Fruit fly (Drosophila melanogaster): Measurements from ENCODE around the gene Cpr35B.

The Cpr35B gene

DNA sequence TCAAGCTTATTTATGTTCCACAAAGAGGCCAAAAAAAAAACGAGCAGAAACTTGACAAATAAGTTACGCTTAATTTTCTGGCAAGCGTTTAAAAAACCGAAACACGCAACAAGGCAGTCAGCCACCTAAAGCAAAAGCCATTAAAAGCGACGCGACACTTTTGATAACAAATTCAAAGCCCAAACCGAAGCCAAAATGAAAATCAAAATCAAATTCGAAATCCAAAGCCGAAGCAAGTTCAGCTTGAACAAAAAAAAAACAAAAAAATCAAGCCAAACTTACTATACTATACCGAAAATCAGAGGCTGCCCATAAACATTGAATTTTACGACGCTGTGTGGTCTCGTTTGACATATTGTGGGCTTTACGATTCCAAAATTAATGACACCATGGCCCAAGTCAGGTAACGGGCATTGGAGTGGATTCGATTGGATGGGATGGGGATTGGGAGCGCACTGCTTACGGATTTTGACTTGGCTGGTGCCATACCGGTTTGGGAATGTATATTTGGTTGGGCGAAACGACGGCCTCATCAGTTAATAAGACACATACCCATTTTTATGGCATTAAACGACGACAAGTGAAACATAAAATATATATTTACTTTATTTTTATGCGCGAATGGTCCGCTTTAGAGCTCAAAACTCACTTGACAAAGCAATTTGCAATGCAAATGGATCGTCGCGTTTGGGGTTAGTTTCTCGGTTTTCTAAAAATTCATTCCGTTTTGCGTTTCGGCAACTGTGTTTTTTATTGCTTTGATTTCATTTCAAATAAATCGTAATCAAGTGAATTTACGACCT, 2.8 kb downstream of the Cpr35B start:
- TF ChIP-seq h (optimal IDR thresholded peaks at IDR 0.05) = no peak
- TF ChIP-seq Myc (optimal IDR thresholded peaks at IDR 0.05) = no peak
- no peak for TF ChIP-seq Sin3A (optimal IDR thresholded peaks at IDR 0.05)
- no peak for TF ChIP-seq psq (optimal IDR thresholded peaks at IDR 0.05)
- TF ChIP-seq insv (optimal IDR thresholded peaks at IDR 0.05) = no peak
- no peak for TF ChIP-seq ttk (optimal IDR thresholded peaks at IDR 0.05)

DNA sequence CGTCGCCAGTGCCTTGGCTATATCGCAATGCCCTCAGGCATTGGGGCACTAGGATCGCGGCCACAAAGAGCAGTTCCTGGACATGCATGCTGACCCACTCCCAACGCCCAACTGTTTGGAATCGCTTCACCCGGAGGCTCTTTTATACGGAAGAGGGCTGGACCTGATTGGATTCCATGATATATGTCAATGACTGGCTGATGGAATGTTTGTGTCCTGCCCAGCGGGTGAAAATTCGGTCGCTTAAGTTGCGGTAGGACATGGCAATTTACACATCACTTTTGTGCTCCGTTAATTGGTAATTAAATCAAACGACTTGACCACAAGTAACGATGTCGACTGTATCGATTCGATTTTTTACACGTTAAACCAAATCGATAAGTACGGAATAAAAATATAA, 7.8 kb downstream of the Cpr35B start, which contains the start of gene Pburs:
Pburs (minus strand) TSS at position 101 of the 400 bp plus-strand sequence.
- TF ChIP-seq insv (optimal IDR thresholded peaks at IDR 0.05) (no peak), h (optimal IDR thresholded peaks at IDR 0.05) (no peak), ttk (optimal IDR thresholded peaks at IDR 0.05) (no peak), Sin3A (optimal IDR thresholded peaks at IDR 0.05) (no peak), psq (optimal IDR thresholded peaks at IDR 0.05) (no peak), Myc (optimal IDR thresholded peaks at IDR 0.05) (no peak)

DNA sequence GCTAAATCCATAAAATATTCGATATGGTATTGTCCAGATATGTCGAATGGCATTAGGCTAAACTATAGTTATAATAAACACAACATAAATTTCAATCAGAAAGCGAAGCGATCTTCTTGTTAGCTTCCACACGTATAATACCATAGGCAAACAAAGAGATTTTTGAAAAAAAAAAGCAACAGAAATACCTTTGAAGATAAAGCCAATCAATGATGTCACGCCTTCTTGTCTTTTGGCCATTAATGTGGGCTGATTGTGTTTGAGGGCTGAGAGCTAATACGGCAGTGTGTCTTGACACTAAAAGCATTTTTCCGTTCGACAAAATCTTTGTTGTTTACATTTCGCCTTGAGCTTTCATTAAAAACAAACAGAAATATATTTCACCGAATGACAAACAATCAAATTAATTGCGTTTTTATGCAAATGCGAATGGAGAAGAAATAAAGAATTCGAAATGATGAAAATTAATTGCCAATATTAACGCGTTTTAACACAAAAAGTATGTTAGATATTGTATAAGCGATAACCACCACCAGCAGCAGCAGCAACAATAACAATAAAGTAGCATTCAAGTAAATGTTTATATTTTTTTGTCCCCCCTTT, 10.6 kb downstream of the Cpr35B start:
- no peak for TF ChIP-seq Myc (optimal IDR thresholded peaks at IDR 0.05)
- no peak for TF ChIP-seq h (optimal IDR thresholded peaks at IDR 0.05)
- no peak for TF ChIP-seq insv (optimal IDR thresholded peaks at IDR 0.05)
- no peak for TF ChIP-seq psq (optimal IDR thresholded peaks at IDR 0.05)
- no peak for TF ChIP-seq Sin3A (optimal IDR thresholded peaks at IDR 0.05)
- TF ChIP-seq ttk (optimal IDR thresholded peaks at IDR 0.05) = no peak

DNA sequence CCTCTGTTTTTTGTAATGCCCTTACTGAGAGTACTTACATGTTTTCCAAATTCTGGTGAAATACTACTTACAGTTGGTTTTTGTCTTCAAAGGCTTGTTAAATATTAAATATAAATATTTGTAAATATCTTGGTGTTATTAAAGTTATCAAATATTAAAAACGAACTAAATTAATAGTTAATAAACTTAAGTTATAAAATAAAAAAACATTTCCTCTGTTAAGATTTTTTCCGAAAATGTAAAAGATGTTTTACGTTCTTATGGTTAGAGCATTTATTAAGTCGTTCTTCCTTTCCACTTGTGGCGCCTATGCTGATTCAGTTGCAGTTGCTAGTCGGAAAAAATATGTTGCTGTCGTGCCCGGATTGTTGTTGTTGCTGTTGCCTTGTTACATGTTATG, 11.6 kb downstream of the Cpr35B start:
- no peak for TF ChIP-seq psq (optimal IDR thresholded peaks at IDR 0.05)

DNA sequence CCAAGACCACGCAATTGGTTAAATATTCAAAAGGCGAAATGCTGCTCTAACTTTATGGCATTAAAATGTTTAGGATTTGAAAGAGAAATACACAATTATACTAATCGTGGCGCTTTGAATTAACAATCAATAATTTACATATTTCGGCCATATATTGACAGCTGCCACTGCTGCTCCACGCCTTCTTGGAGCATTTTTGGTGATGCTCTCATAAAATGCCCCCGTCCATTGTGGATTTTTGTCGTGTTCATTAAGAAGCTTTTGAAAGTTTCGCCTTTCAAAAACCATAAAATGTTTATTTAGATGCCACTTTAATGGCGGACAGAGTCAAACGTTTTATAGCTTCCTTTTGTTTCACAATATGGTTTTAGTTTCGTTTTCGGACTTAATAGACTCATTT, 13.9 kb downstream of the Cpr35B start:
- TF ChIP-seq Sin3A (optimal IDR thresholded peaks at IDR 0.05) (no peak), insv (optimal IDR thresholded peaks at IDR 0.05) (no peak), ttk (optimal IDR thresholded peaks at IDR 0.05) (no peak), h (optimal IDR thresholded peaks at IDR 0.05) (no peak), Myc (optimal IDR thresholded peaks at IDR 0.05) (no peak), psq (optimal IDR thresholded peaks at IDR 0.05) (no peak)

DNA sequence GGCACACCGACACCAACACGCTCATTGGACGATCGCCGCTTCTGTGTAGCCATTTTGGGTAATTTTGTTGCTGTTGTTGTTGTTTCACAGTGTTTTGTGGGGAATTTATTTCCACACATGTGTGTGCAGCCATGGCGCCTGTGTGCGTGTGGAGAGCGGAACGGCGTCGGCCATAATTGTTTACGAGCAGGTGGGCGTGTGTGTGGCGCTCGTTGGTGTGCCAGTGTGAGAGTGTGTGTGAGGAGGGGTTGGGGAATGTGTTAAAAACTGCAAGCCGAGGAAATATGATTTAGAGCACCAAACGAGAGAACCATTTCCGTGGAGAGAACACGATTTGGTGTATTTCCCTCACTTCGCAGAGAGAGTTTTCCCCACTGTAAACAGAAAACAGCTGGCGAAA, 14.7 kb downstream of the Cpr35B start:
- no peak for TF ChIP-seq Sin3A (optimal IDR thresholded peaks at IDR 0.05)
- TF ChIP-seq Myc (optimal IDR thresholded peaks at IDR 0.05) = no peak
- TF ChIP-seq ttk (optimal IDR thresholded peaks at IDR 0.05) = no peak
- TF ChIP-seq psq (optimal IDR thresholded peaks at IDR 0.05) = no peak
- no peak for TF ChIP-seq h (optimal IDR thresholded peaks at IDR 0.05)
- TF ChIP-seq insv (optimal IDR thresholded peaks at IDR 0.05) = no peak

DNA sequence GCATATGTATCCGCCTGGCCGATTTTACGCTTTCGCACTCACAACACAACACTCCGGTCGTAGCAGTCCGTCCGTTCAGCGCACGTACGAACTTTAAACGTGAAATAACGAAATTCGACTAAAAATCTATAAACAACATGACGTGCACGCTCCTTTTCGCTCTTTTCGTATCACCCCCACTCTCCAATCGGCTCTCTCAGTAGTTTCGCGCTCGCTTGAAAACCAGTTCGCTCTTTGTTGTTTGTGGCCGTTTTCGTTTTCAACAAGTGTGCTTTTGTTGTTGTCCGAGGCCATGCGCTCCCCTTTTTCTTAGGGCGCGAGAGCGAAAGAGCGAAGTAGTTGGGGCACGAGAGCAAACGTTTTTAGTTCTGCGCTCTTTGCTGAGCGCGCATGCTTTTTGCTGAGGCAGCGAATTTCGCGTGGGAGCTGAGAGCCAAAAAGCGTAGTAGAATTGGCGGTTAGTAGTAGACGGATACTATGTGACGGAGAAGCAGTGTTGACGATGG, 15.5 kb downstream of the Cpr35B start, which contains the start of gene elB:
elB (minus strand) TSS at position 122 of the 506 bp plus-strand sequence.
- no peak for TF ChIP-seq ttk (optimal IDR thresholded peaks at IDR 0.05)
- peak; percentile 95 for TF ChIP-seq insv (optimal IDR thresholded peaks at IDR 0.05)

DNA sequence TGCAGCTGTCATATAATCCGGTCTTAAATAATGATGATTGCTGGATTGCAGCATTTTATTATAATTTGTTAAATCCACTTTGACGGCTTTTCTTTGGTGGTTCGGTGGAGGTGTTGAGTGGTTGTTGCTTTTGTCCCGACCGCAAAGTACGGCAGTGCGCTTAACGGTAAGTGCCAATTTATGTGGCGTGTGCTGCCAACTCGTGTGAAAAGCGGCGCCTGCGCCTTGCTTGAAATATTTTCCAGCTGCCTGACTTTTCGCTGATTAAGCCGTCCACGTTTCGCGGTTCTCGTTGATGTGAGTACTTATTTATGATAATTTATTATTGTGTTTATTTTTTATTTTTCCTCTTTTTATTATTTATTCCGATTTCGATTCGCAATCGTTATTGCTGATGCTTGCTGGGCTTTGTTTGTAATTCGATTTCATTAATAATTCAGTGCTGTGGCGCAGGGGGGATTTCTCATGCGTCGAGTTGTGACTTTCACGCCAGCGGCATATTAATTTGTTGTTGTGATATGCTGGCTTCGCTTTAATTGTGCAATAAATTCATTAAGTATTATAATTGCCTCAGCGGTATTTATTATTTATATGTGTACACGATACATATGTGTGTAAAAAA, 16.5 kb downstream of the Cpr35B start:
- TF ChIP-seq h (optimal IDR thresholded peaks at IDR 0.05) = no peak
- TF ChIP-seq psq (optimal IDR thresholded peaks at IDR 0.05) = no peak
- no peak for TF ChIP-seq Sin3A (optimal IDR thresholded peaks at IDR 0.05)
- TF ChIP-seq ttk (optimal IDR thresholded peaks at IDR 0.05) = no peak
- no peak for TF ChIP-seq Myc (optimal IDR thresholded peaks at IDR 0.05)
- TF ChIP-seq insv (optimal IDR thresholded peaks at IDR 0.05) = no peak

DNA sequence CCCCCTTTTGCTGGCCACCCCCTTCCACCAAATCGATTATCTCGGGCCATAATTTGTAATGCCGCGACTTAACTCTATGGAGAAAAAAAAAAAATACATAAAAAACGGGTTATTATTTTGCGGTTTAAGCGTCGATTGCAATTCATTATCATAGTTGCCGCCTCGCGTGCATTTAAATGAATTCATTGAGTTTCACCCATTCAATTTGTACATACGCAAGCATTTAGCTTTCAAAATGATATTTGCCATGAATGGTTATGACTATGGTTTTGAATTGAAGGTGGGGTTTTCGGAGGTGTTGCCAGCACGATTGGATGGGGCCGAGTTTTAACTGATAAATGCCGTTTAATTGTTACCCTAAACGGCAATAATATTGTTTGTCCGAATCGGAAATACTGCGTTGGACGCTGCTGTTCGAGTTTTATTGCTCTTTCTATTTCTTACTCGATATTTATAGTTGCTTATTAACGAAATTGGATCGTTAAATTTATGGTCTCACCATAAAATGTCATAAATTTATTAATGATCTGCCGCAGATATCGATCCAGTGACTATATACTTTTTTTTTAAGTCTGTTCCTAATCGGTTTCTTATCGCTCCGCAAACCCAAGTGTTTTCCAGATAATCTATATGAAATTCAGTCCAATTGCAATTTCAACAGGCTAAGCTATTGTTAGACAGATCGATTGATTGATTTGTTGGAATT, 20.1 kb downstream of the Cpr35B start:
- TF ChIP-seq psq (optimal IDR thresholded peaks at IDR 0.05) (no peak), Sin3A (optimal IDR thresholded peaks at IDR 0.05) (no peak), ttk (optimal IDR thresholded peaks at IDR 0.05) (no peak), Myc (optimal IDR thresholded peaks at IDR 0.05) (no peak), insv (optimal IDR thresholded peaks at IDR 0.05) (no peak), h (optimal IDR thresholded peaks at IDR 0.05) (no peak)

DNA sequence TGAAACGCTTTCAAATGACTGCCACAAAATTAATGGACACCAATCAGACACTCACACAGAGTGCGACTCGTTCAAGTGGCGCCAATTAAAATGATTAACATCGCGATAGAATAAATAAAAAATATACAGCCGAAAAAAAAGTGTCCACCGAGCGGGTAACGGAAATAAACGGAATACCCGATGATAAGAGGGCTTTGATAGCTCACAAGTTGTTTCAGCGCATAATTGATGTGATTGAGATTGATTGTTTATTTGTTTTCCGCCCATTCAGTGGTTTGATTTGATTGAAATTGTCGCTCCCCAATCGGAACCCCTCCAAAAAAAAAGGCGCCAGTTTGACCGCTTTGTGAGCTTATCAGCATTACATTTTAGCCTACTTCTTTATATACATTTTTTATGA, 21.4 kb downstream of the Cpr35B start:
- TF ChIP-seq insv (optimal IDR thresholded peaks at IDR 0.05) = no peak
- TF ChIP-seq h (optimal IDR thresholded peaks at IDR 0.05) = no peak
- no peak for TF ChIP-seq psq (optimal IDR thresholded peaks at IDR 0.05)
- no peak for TF ChIP-seq Myc (optimal IDR thresholded peaks at IDR 0.05)
- TF ChIP-seq Sin3A (optimal IDR thresholded peaks at IDR 0.05) = no peak
- TF ChIP-seq ttk (optimal IDR thresholded peaks at IDR 0.05) = no peak

DNA sequence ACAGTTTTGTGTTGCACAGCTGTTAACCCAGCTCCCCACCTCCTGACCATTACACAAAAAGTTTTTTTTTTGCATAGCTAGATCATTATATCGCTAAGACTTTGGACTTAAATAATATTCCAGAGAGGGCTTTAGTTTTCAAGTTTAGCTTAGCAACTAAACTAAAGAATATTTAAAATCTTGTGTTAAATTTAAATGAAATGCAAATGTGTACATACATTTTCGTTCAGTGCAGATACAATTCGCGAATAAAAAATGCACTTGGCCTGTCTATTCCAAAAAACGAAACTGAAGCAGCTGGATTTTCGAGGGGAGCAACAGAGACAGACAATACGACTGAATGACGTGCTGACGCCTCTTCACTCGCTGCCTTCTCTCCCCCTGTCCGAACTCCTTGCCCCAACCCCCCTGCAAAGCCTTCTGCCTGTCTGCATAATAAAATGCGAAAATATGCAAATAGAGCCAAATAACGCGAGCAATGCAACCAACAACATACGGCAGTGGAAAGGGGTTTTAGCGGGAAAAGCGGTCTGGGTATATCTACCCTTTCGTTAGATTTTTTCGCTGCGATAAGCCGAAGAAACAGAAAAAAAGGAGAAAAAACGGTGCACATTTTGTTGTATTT, 23.3 kb downstream of the Cpr35B start:
- no peak for TF ChIP-seq psq (optimal IDR thresholded peaks at IDR 0.05)

DNA sequence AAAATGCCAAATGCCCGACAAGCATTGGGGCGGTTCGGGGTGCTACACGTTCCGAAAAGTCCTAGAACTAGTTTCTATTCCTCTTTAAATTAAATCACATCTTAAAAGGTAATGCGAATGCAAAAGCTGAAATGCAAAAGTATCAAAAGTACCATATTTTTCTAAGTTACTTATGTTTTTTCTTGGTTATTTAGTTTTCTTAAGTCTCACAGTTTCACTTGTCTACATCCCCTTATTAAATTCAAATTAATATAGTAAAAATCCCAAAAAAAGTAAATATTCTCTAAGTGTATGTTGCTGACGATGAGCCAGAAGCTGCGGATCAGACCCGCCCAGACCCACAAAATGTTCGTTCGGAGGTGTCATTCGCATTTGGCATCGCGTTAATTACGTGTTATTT, 24.3 kb downstream of the Cpr35B start:
- TF ChIP-seq insv (optimal IDR thresholded peaks at IDR 0.05) (no peak), h (optimal IDR thresholded peaks at IDR 0.05) (no peak), Sin3A (optimal IDR thresholded peaks at IDR 0.05) (no peak), Myc (optimal IDR thresholded peaks at IDR 0.05) (no peak), ttk (optimal IDR thresholded peaks at IDR 0.05) (no peak), psq (optimal IDR thresholded peaks at IDR 0.05) (no peak)
